Fruit fly (Drosophila melanogaster) whole organism, pupa: ENCODE data around the gene jar.
A peak's percentile ranks its signal among the peaks of the same experiment; 100 is the strongest.

Source experiments
- CG12605 ChIP-seq: fragments of 200-800 bp; sonication (Bioruptor generic); IDR thresholded peaks from 2 replicates; pipeline ENCODE4 v1.3.6; 2022; ENCODE audit warnings: missing biosample characterization, missing genetic modification characterization
- CG15710 ChIP-seq: fragments of 200-800 bp; sonication (Bioruptor generic); optimal IDR thresholded peaks from 2 replicates; lab custom pipeline; 2018; ENCODE audit warnings: missing biosample characterization, mild to moderate bottlenecking, missing genetic modification characterization, moderate library complexity
- CG4496 ChIP-seq: fragments of 200-800 bp; sonication (Bioruptor generic); IDR thresholded peaks from 3 replicates; pipeline ENCODE4 v1.3.6; 2022; ENCODE audit warnings: missing biosample characterization, missing genetic modification characterization
- CG8301 ChIP-seq: fragments of 200-800 bp; sonication (Bioruptor generic); optimal IDR thresholded peaks from 2 replicates; lab custom pipeline; 2018; ENCODE audit warnings: missing biosample characterization, mild to moderate bottlenecking, missing genetic modification characterization
- CG9948 ChIP-seq: fragments of 200-800 bp; sonication (Bioruptor generic); optimal IDR thresholded peaks from 2 replicates; lab custom pipeline; 2018; ENCODE audit warnings: missing biosample characterization, mild to moderate bottlenecking, missing genetic modification characterization, moderate library complexity
- D1 ChIP-seq: fragments of 200-800 bp; sonication (Bioruptor generic); optimal IDR thresholded peaks from 2 replicates; lab custom pipeline; 2018; ENCODE audit warnings: missing biosample characterization, mild to moderate bottlenecking, missing genetic modification characterization, moderate library complexity
- EcR ChIP-seq: fragments of 200-800 bp; sonication (Bioruptor generic); optimal IDR thresholded peaks from 3 replicates; lab custom pipeline; 2019; ENCODE audit warnings: missing biosample characterization, missing genetic modification characterization, mild to moderate bottlenecking, moderate library complexity, missing genetic modification reagents
- Ets98B ChIP-seq: fragments of 200-800 bp; sonication (Bioruptor generic); IDR thresholded peaks from 2 replicates; pipeline ENCODE4 v1.3.6; 2022; ENCODE audit warnings: missing biosample characterization, missing genetic modification characterization
- Pif1A ChIP-seq: fragments of 200-800 bp; sonication (Bioruptor generic); optimal IDR thresholded peaks from 3 replicates; lab custom pipeline; 2016; ENCODE audit warnings: missing biosample characterization, missing genetic modification characterization
- fd96Ca ChIP-seq: fragments of 200-800 bp; sonication (Bioruptor generic); IDR thresholded peaks from 3 replicates; pipeline ENCODE4 v1.3.6; 2022; ENCODE audit warnings: missing biosample characterization, missing genetic modification characterization
- rn ChIP-seq: fragments of 200-800 bp; sonication (Bioruptor generic); IDR thresholded peaks from 2 replicates; pipeline ENCODE4 v1.3.6; 2022; ENCODE audit warnings: missing biosample characterization, missing genetic modification characterization

- TF ChIP-seq rn (no peak), Pif1A (GFP tag; lab: Kevin White, UChicago) (peak; percentile 49), Ets98B (GFP tag; lab: Robert Waterston, UW) (0 out of 2 replicates have a peak, but pooled peaks have one; percentile 5), CG4496 (GFP tag; lab: Robert Waterston, UW) (0 out of 3 replicates have a peak, but pooled peaks have one; percentile 6), CG8301 (tag; lab: Kevin White, UChicago) (peak; percentile 20), CG12605 (GFP tag; lab: Robert Waterston, UW) (no peak), EcR (GFP tag; lab: Kevin White, UChicago) (no peak), D1 (tag; lab: Kevin White, UChicago) (no peak), fd96Ca (GFP tag; lab: Robert Waterston, UW) (peak; percentile 13; the same call in 1 of the 3 replicates), CG9948 (tag; lab: Kevin White, UChicago) (peak; percentile 17), CG15710 (tag; lab: Kevin White, UChicago) (no peak)
Observed at dm6 chr3R:24263588-24264413, 7.2 kb downstream of the jar start.
